Worm (Caenorhabditis elegans) whole organism, midembryonic: Measurements from ENCODE around the gene srz-6.
"Not testable (repeated sequence)": the region's sequence is repeated elsewhere in the genome, so short reads cannot be mapped to it uniquely, and the experiment has no call there.

ENCODE experiments used
- T22C8.4 ChIP-seq: fragments of 200-800 bp; sonication (Bioruptor generic); IDR thresholded peaks from 2 replicates; pipeline ENCODE4 v1.3.6; 2022; ENCODE audit warnings: missing genetic modification characterization, missing compliant biosample characterization
- cog-1 ChIP-seq: sonication (generic microtip); optimal IDR thresholded peaks from 2 replicates; lab custom pipeline; 2016; ENCODE audit warnings: missing genetic modification characterization, missing compliant biosample characterization
- flt-1 ChIP-seq: fragments of 200-800 bp; sonication (Bioruptor generic); IDR thresholded peaks from 2 replicates; pipeline ENCODE4 v1.3.6; 2022; ENCODE audit warnings: missing genetic modification characterization, missing compliant biosample characterization
- klf-2 ChIP-seq: fragments of 200-800 bp; sonication (Bioruptor generic); conservative IDR thresholded peaks from 2 replicates; pipeline ENCODE4 v1.3.6; 2022; ENCODE audit warnings: missing genetic modification reagents, missing genetic modification characterization, missing compliant biosample characterization
- med-1 ChIP-seq: sonication (generic microtip); optimal IDR thresholded peaks from 2 replicates; lab custom pipeline; 2017; ENCODE audit warnings: missing genetic modification characterization, mild to moderate bottlenecking, missing compliant biosample characterization, antibody characterized with exemption, missing genetic modification reagents; ENCODE audit not compliant: insufficient read depth
- ref-1 ChIP-seq: fragments of 200-800 bp; sonication (Bioruptor generic); conservative IDR thresholded peaks from 2 replicates; pipeline ENCODE4 v1.3.6; 2022; ENCODE audit warnings: missing genetic modification reagents, missing genetic modification characterization, missing compliant biosample characterization
- tab-1 ChIP-seq: fragments of 200-800 bp; sonication (Bioruptor generic); IDR thresholded peaks from 2 replicates; pipeline ENCODE4 v1.3.6; 2022; ENCODE audit warnings: missing genetic modification characterization, missing compliant biosample characterization
- ztf-23 ChIP-seq: fragments of 200-800 bp; sonication (Bioruptor generic); IDR thresholded peaks from 2 replicates; pipeline ENCODE4 v1.3.6; 2022; ENCODE audit warnings: missing genetic modification reagents, missing genetic modification characterization, missing compliant biosample characterization
- ztf-29 ChIP-seq: fragments of 200-800 bp; sonication (Bioruptor generic); IDR thresholded peaks from 2 replicates; pipeline ENCODE4 v1.3.6; 2022; ENCODE audit warnings: missing genetic modification reagents, missing genetic modification characterization, missing compliant biosample characterization

Gene srz-6

ce11 chrII:12527947-12528346 lies 35.9 kb downstream of the srz-6 start, which contains the start of gene srx-119:
Gene srx-119, plus strand, starts transcription at chrII:12528247.
- TF ChIP-seq ref-1 (GFP tag; lab: Robert Waterston, UW): no peak
- no peak for TF ChIP-seq klf-2 (GFP tag; lab: Robert Waterston, UW)
- no peak for TF ChIP-seq ztf-23
- no peak for TF ChIP-seq cog-1 (tag; lab: Kevin White, UChicago)
- no peak for TF ChIP-seq ztf-29 (GFP tag; lab: Robert Waterston, UW)
- TF ChIP-seq T22C8.4 (GFP tag; lab: Robert Waterston, UW): no peak
- TF ChIP-seq flt-1 (GFP tag; lab: Robert Waterston, UW): no peak
- TF ChIP-seq med-1 (GFP tag; lab: Kevin White, UChicago): no peak
- TF ChIP-seq tab-1: no peak

DNA sequence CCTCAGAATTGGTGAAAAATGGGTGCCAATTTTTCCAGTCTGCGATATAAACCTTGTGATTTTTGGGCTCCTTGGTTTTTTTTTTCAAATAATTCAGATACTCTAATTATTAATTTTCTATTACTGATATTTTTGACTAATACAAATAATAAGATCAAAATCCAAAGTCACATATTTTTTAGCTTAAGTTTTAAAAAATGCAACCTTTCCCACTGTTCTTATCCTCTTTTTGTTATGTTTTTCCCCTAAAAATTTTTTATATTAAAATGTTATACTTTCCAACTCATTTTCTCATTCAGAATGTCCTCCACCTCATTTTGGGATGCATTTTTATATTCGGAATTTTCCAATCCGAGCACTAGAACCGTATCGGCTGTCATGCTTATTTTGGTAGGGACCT lies 38.9 kb downstream of the srz-6 start, which contains the start of gene srx-120:
Gene srx-120 (plus strand): TSS at position 301 of the 400 bp plus-strand sequence.
- no peak for TF ChIP-seq ref-1 (GFP tag; lab: Robert Waterston, UW)

- TF ChIP-seq cog-1 (tag; lab: Kevin White, UChicago) (no peak), med-1 (GFP tag; lab: Kevin White, UChicago) (no peak), ztf-23 (no peak), tab-1 (no peak), klf-2 (GFP tag; lab: Robert Waterston, UW) (no peak), flt-1 (GFP tag; lab: Robert Waterston, UW) (no peak), ztf-29 (GFP tag; lab: Robert Waterston, UW) (no peak), T22C8.4 (GFP tag; lab: Robert Waterston, UW) (no peak)
These were observed 43.3 kb downstream of the srz-6 start, which contains the start of gene nimk-1 for ce11 chrII:12535297-12535803. Gene nimk-1, plus strand, starts transcription at chrII:12535753.

- not testable (repeated sequence) for TF ChIP-seq ztf-23; klf-2 (GFP tag; lab: Robert Waterston, UW); ref-1 (GFP tag; lab: Robert Waterston, UW)
These were observed 44.2 kb downstream of the srz-6 start, which contains the start of gene F49C5.3 for ce11 chrII:12536203-12536602. Gene F49C5.3, plus strand, starts transcription at chrII:12536503.

ce11 chrII:12539395-12539794 lies 47.4 kb downstream of the srz-6 start:
- TF ChIP-seq ztf-29 (GFP tag; lab: Robert Waterston, UW) (no peak), T22C8.4 (GFP tag; lab: Robert Waterston, UW) (no peak), ref-1 (GFP tag; lab: Robert Waterston, UW) (no peak), ztf-23 (no peak), tab-1 (no peak), flt-1 (GFP tag; lab: Robert Waterston, UW) (no peak), klf-2 (GFP tag; lab: Robert Waterston, UW) (no peak), cog-1 (tag; lab: Kevin White, UChicago) (no peak), med-1 (GFP tag; lab: Kevin White, UChicago) (no peak)

ce11 chrII:12542594-12542997 lies 50.6 kb downstream of the srz-6 start:
- TF ChIP-seq T22C8.4 (GFP tag; lab: Robert Waterston, UW) (no peak), cog-1 (tag; lab: Kevin White, UChicago) (no peak)
